Worm (Caenorhabditis elegans) whole organism, L3 larva: ENCODE measurements around the gene nhr-190.

Experiments
- ceh-82 ChIP-seq: fragments of 150-350 bp; optimal IDR thresholded peaks from 2 replicates; lab custom pipeline; 2014; ENCODE audit warnings: missing biosample characterization, missing genetic modification characterization
- fkh-10 ChIP-seq: sonication (generic microtip); optimal IDR thresholded peaks from 2 replicates; lab custom pipeline; 2017; ENCODE audit warnings: missing biosample characterization, missing genetic modification reagents, missing genetic modification characterization
- fos-1 ChIP-seq: fragments of 150-350 bp; optimal IDR thresholded peaks from 2 replicates; lab custom pipeline; 2014; ENCODE audit warnings: missing biosample characterization, missing genetic modification characterization
- nhr-11 ChIP-seq: fragments of 150-350 bp; optimal IDR thresholded peaks from 2 replicates; lab custom pipeline; 2014; ENCODE audit warnings: missing biosample characterization, missing genetic modification characterization
- nhr-76 ChIP-seq: fragments of 150-350 bp; sonication (generic microtip); optimal IDR thresholded peaks from 5 replicates; lab custom pipeline; 2014; ENCODE audit warnings: missing biosample characterization, missing genetic modification characterization
- pha-4 ChIP-seq: fragments of 150-350 bp; optimal IDR thresholded peaks from 2 replicates; lab custom pipeline; 2014; ENCODE audit warnings: missing biosample characterization, missing genetic modification reagents, missing genetic modification characterization
- pqm-1 ChIP-seq: fragments of 150-350 bp; optimal IDR thresholded peaks from 2 replicates; lab custom pipeline; 2017; ENCODE audit warnings: missing biosample characterization, missing genetic modification characterization, inconsistent platforms
- tbx-2 ChIP-seq: sonication (generic microtip); optimal IDR thresholded peaks from 2 replicates; lab custom pipeline; 2016; ENCODE audit warnings: mild to moderate bottlenecking, missing genetic modification characterization, missing compliant biosample characterization

DNA sequence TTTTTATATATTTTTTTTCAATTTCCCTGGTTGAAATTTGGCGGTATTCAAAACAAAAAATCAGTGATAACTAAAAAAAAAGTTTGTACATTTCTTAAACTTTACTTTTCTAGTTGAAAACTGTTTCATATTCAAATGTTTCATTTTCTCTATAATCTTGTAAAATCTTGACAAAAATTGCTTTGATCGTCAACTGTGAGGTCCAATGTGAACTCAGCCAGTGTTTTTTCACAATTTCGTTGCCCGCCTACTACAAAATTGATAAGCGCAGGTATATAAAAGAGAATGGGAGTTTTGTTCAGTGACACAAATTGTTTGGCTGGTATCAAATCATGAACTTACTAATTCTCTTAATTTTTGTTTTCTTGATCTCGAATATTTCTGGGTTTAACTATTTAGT is 4.2 kb upstream of the nhr-190 start, which contains the start of gene ugt-42:
- TF ChIP-seq nhr-11 (tag; lab: Kevin White, UChicago) (no peak), pha-4 (tag; lab: Kevin White, UChicago) (no peak), fkh-10 (GFP tag; lab: Kevin White, UChicago) (no peak), tbx-2 (tag; lab: Kevin White, UChicago) (no peak), ceh-82 (tag; lab: Kevin White, UChicago) (no peak), pqm-1 (tag; lab: Kevin White, UChicago) (no peak), nhr-76 (tag; lab: Kevin White, UChicago) (no peak), fos-1 (tag; lab: Kevin White, UChicago) (no peak)
